Fruit fly (Drosophila melanogaster): Measurements from ENCODE around the gene Cad96Ca.

Cad96Ca gene

dm6 chr3R:25247379-25247869 is 39.3 kb upstream of the Cad96Ca start, which contains the start of the genes RpS27 and Nup37:
RpS27 (minus strand) TSS chr3R:25247514.
Nup37 (plus strand) TSS chr3R:25247658.
- TF ChIP-seq CG15514 (GFP tag; optimal IDR thresholded peaks at IDR 0.05) (peak; percentile 96), CG6254 (GFP tag; optimal IDR thresholded peaks at IDR 0.05) (peak; percentile 89), CG14710 (tag; optimal IDR thresholded peaks at IDR 0.05) (peak; percentile 97), Dll (GFP tag; IDR thresholded peaks at IDR 0.05; ENCODE audit: partially characterized antibody) (no peak), prd (optimal IDR thresholded peaks at IDR 0.05) (no peak), prd (GFP tag; IDR thresholded peaks at IDR 0.05) (peak; percentile 91), hth (optimal IDR thresholded peaks at IDR 0.05) (no peak), CG31388 (GFP tag; optimal IDR thresholded peaks at IDR 0.05) (peak; percentile 94), YL-1 (GFP tag; optimal IDR thresholded peaks at IDR 0.05) (peak; percentile 100), ara (GFP tag; IDR thresholded peaks at IDR 0.05) (peak; percentile 95), btn (GFP tag; optimal IDR thresholded peaks at IDR 0.05) (peak; percentile 97), Dad (GFP tag; optimal IDR thresholded peaks at IDR 0.05) (peak; percentile 99), sens (GFP tag) (peak; percentile 99), Stat92E (GFP tag; optimal IDR thresholded peaks at IDR 0.05) (peak in 1 of 3 experiments; percentile 82), HLH3B (GFP tag; IDR thresholded peaks at IDR 0.05) (peak; percentile 95), CG12659 (GFP tag; optimal IDR thresholded peaks at IDR 0.05) (peak; percentile 99), CG6272 (GFP tag; IDR thresholded peaks at IDR 0.05) (peak; percentile 91), CG16779 (GFP tag; IDR thresholded peaks at IDR 0.05) (peak; percentile 97), al (GFP tag; IDR thresholded peaks at IDR 0.05) (peak; percentile 95), CG7745 (tag; optimal IDR thresholded peaks at IDR 0.05) (peak; percentile 83), HLH54F (GFP tag; optimal IDR thresholded peaks at IDR 0.05) (peak; percentile 98), CG32532 (GFP tag; IDR thresholded peaks at IDR 0.05) (peak; percentile 98), CG5245 (GFP tag; optimal IDR thresholded peaks at IDR 0.05) (peak; percentile 98), ems (GFP tag; optimal IDR thresholded peaks at IDR 0.05) (peak; percentile 98), fu2 (GFP tag; optimal IDR thresholded peaks at IDR 0.05) (peak; percentile 98), pzg (GFP tag; optimal IDR thresholded peaks at IDR 0.05) (peak; percentile 97), rib (GFP tag; IDR thresholded peaks at IDR 0.05) (peak; percentile 91), CG4820 (GFP tag; optimal IDR thresholded peaks at IDR 0.05) (peak; percentile 97), CG17612 (GFP tag; IDR thresholded peaks at IDR 0.05) (peak; percentile 93), Bdp1 (GFP tag; optimal IDR thresholded peaks at IDR 0.05) (peak; percentile 94), CG6689 (GFP tag; IDR thresholded peaks at IDR 0.05) (peak; percentile 91), CG2678 (tag; optimal IDR thresholded peaks at IDR 0.05) (peak; percentile 92), abd-A (tag; optimal IDR thresholded peaks at IDR 0.05) (no peak), E2f1 (GFP tag; IDR thresholded peaks at IDR 0.05) (peak; percentile 94), CkIIα-i1 (GFP tag; IDR thresholded peaks at IDR 0.05) (peak; percentile 87; the same call in 1 of the 2 replicates), org-1 (GFP tag; optimal IDR thresholded peaks at IDR 0.05) (peak; percentile 97), CG13296 (GFP tag; optimal IDR thresholded peaks at IDR 0.05) (peak; percentile 98), Scr (GFP tag; IDR thresholded peaks at IDR 0.05; ENCODE audit: partially characterized antibody) (peak; percentile 41; the same call in 1 of the 2 replicates), luna (GFP tag; optimal IDR thresholded peaks at IDR 0.05) (peak; percentile 98), CG4424 (GFP tag; optimal IDR thresholded peaks at IDR 0.05) (peak; percentile 98), CG6813 (GFP tag; optimal IDR thresholded peaks at IDR 0.05) (peak; percentile 98), ATbp (GFP tag; optimal IDR thresholded peaks at IDR 0.05) (peak; percentile 97), Hr3 (GFP tag; optimal IDR thresholded peaks at IDR 0.05) (peak; percentile 96), CG17568 (GFP tag; optimal IDR thresholded peaks at IDR 0.05) (peak; percentile 98), run (tag; optimal IDR thresholded peaks at IDR 0.05) (peak; percentile 90), CG14860 (GFP tag; IDR thresholded peaks at IDR 0.05; ENCODE audit: partially characterized antibody) (no peak), HLH4C (GFP tag; IDR thresholded peaks at IDR 0.05; ENCODE audit: partially characterized antibody) (no peak), CG9817 (tag; optimal IDR thresholded peaks at IDR 0.05) (peak; percentile 99), CG12391 (tag; optimal IDR thresholded peaks at IDR 0.05) (peak; percentile 97), Taf1 (GFP tag; IDR thresholded peaks at IDR 0.05) (peak; percentile 81; the same call in 1 of the 2 replicates)
